Fruit fly (Drosophila melanogaster) whole organism: ENCODE data around the gene ClC-c.

Experiments used
- CG8478 ChIP-seq: fragments of >200 bp; optimal IDR thresholded peaks from 2 replicates; lab custom pipeline; 2018; ENCODE audit warnings: inconsistent platforms
- Dll ChIP-seq: fragments of >200 bp; optimal IDR thresholded peaks from 2 replicates; lab custom pipeline; 2017
- EcR ChIP-seq, 2 experiments: fragments of >200 bp; optimal IDR thresholded peaks; 2 replicates each; lab custom pipeline; 2017; ENCODE audit warnings: missing biosample characterization in 2 of 2, missing genetic modification characterization in 2 of 2, missing genetic modification reagents in 2 of 2
- pan ChIP-seq: fragments of >200 bp; optimal IDR thresholded peaks from 2 replicates; lab custom pipeline; 2017
- psq ChIP-seq: fragments of >200 bp; optimal IDR thresholded peaks from 2 replicates; lab custom pipeline; 2017
- usp ChIP-seq: fragments of >200 bp; optimal IDR thresholded peaks from 2 replicates; lab custom pipeline; 2017; ENCODE audit warnings: missing biosample characterization, missing genetic modification characterization, mixed read lengths

ClC-c gene

dm6 chr3L:16048722-16049459 lies 41.4 kb upstream of the ClC-c start:
- TF ChIP-seq CG8478 (lab: Kevin White, UChicago) (no peak), Dll (lab: Kevin White, UChicago) (no peak), usp (GFP tag; lab: Kevin White, UChicago) (no peak), EcR (GFP tag; optimal IDR thresholded peaks at IDR 0.05; lab: Kevin White, UChicago) (no peak), psq (lab: Kevin White, UChicago) (no peak), pan (no peak)

DNA sequence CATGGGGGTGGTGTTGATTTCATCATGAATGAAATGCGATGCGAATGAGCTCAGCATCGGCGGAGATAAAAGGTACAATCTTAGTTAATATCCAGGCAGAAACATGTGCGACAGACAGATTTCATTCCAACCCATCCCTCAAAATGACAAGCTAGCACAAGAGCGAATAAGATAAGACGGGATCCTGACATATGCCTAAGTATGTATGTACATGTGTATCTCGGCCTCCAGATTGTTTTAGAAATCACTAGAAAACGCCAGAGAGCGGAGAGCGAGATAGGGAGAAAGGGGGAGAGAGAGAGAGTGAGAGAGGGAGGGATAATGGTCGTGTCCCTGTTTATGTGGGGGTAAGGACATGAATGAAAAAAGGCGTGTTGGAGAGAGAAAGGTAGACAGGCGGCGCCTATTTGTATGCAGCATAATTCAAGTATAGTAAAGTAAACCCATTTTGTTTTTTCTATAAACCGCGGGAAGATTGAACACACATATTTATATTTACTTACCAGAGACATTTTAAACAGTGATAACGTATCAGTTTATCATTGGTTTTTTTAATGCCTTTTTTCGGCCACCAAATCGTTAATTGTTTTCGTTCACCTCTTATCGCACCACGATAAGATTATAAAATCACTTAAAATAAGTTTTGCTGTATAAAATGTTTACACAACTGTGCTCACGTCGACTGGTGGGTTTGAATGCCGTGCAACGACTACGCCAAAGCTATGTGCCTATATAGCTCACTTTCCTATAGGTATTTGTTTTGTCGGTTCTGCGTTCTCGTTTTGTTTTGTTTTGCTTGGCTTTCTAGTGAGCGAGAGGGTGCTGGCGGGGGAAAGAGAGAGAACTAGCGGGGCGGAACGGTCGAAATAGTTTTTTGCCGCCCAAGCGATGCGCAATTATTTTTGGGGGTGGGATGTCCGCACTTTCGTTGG lies 40.0 kb upstream of the ClC-c start:
- no peak for TF ChIP-seq EcR (GFP tag; optimal IDR thresholded peaks at IDR 0.05; lab: Kevin White, UChicago)
- TF ChIP-seq usp (GFP tag; lab: Kevin White, UChicago): no peak
- TF ChIP-seq pan: no peak
- TF ChIP-seq CG8478 (lab: Kevin White, UChicago): no peak
- no peak for TF ChIP-seq psq (lab: Kevin White, UChicago)
- TF ChIP-seq Dll (lab: Kevin White, UChicago): no peak

- TF ChIP-seq Dll (lab: Kevin White, UChicago) (no peak), usp (GFP tag; lab: Kevin White, UChicago) (no peak), EcR (GFP tag; optimal IDR thresholded peaks at IDR 0.05; lab: Kevin White, UChicago) (no peak), CG8478 (lab: Kevin White, UChicago) (no peak), psq (lab: Kevin White, UChicago) (no peak), pan (no peak)
Measured at dm6 chr3L:16050887-16051258, 39.4 kb upstream of the ClC-c start, which contains the start of gene Diap1. Gene Diap1, minus strand, starts transcription at chr3L:16051034.

DNA sequence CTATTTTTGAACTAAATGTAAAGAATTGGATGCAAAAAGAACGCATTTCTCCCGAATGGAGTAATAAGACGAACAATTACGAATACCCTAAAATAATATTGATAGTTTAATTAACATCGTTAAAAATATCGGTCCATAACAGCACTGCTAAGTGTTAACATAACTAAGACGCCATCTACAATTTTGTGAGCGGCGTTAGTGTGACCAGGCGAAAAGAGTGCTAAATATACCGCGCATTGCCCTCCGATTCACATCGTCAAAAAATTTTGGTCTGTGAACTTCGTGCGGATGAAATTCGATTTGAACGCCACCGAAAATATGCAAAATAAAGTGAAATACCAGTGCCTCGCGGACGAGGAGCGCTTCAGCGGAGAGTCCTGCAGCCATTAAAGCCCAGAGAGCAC lies 38.5 kb upstream of the ClC-c start, which contains the start of gene Mbs:
Gene Mbs (plus strand): TSS at position 241 of the 404 bp plus-strand sequence.
- TF ChIP-seq pan: no peak
- no peak for TF ChIP-seq EcR (GFP tag; optimal IDR thresholded peaks at IDR 0.05; lab: Kevin White, UChicago)
- TF ChIP-seq CG8478 (lab: Kevin White, UChicago): no peak
- TF ChIP-seq Dll (lab: Kevin White, UChicago): no peak
- TF ChIP-seq psq (lab: Kevin White, UChicago): no peak
- TF ChIP-seq usp (GFP tag; lab: Kevin White, UChicago): no peak

DNA sequence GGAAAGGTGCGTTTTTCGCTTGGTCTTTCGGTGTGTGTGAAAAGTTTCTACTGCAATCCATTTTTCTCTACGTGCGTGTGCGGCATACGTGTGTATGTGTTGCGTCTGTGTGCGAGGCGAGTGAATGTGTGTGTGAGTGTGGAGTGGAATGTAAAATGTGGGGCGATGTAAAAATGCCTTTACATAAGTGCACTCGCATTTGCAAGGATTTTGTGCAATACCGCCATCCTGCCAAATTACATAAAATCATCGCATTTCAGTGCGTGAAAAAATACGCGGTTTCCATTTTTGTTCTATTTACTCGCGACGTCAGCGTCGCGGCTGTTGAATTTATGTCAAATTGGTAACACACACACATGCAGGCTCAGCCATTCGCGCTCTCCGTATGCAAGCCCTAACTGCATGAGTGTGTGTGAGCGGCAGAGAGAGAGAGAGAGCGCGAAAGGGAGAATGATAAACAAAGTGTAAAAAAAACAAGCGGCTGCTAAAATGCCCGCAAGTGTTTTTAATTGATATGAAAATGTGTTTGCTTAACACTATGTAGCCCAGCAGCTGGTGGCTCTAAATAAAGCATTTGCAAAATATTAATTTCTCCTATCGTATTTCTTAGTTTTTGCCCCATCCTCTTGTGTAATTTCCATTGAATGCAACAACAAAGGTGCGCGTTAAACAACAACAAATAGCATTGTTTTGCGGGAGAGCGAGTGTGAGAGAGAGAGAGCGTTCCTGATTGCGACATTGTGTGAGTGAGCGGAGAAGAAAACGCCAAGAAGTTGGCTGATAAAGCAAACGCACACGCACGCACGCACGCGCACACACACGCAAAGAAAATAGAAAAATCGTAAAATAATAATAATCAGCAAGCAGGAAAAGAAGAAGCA lies 37.9 kb upstream of the ClC-c start:
- TF ChIP-seq EcR (GFP tag; optimal IDR thresholded peaks at IDR 0.05; lab: Kevin White, UChicago) (no peak), Dll (lab: Kevin White, UChicago) (peak; percentile 84), pan (peak; percentile 66), CG8478 (lab: Kevin White, UChicago) (peak; percentile 99), psq (lab: Kevin White, UChicago) (no peak), usp (GFP tag; lab: Kevin White, UChicago) (no peak)

DNA sequence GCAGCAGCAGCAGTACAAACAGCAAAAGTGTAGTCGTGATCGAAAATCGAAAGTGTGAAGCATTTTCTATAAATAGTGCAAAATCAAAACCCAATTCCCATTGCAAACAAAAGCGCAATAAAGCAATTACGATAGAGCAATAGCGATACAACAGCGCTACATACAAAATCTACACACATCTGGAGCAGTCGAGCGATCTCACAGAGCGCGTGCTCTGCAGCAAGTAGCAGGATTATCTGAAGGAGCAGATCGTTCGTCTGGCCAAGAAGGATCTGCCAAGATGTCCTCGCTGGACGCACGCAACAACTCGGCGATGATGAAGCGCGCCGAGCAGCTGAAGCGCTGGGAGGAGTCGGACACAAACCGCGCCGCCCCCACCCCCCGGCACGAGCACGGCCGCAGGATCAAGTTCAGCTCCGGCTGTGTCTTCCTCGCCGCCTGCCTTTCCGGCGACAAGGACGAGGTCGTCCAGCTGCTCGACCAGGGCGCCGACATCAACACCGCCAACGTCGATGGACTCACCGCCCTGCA lies 37.2 kb upstream of the ClC-c start:
- no peak for TF ChIP-seq pan
- TF ChIP-seq EcR (GFP tag; optimal IDR thresholded peaks at IDR 0.05; lab: Kevin White, UChicago): no peak
- no peak for TF ChIP-seq CG8478 (lab: Kevin White, UChicago)
- TF ChIP-seq usp (GFP tag; lab: Kevin White, UChicago): no peak
- no peak for TF ChIP-seq psq (lab: Kevin White, UChicago)
- no peak for TF ChIP-seq Dll (lab: Kevin White, UChicago)

DNA sequence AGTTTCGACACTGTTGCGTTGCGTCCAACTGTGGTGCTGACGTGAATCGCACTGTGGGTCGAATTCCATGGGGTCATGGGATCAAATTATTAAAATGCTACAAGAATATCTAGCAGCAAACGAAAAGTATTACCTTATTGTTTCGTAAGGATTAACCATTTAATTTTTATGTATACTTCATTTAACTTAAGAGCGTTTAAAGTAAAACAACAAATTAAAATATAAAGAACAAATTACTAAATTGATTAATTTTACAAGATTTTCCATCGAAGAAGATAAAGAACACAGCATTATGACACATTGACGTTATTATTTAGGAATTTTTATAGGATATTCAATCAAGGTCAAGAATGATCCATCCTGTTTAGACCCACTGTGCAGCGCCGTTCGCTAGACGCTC lies 36.2 kb upstream of the ClC-c start:
- no peak for TF ChIP-seq pan
- no peak for TF ChIP-seq psq (lab: Kevin White, UChicago)
- no peak for TF ChIP-seq usp (GFP tag; lab: Kevin White, UChicago)
- TF ChIP-seq EcR (GFP tag; optimal IDR thresholded peaks at IDR 0.05; lab: Kevin White, UChicago): no peak
- no peak for TF ChIP-seq CG8478 (lab: Kevin White, UChicago)

DNA sequence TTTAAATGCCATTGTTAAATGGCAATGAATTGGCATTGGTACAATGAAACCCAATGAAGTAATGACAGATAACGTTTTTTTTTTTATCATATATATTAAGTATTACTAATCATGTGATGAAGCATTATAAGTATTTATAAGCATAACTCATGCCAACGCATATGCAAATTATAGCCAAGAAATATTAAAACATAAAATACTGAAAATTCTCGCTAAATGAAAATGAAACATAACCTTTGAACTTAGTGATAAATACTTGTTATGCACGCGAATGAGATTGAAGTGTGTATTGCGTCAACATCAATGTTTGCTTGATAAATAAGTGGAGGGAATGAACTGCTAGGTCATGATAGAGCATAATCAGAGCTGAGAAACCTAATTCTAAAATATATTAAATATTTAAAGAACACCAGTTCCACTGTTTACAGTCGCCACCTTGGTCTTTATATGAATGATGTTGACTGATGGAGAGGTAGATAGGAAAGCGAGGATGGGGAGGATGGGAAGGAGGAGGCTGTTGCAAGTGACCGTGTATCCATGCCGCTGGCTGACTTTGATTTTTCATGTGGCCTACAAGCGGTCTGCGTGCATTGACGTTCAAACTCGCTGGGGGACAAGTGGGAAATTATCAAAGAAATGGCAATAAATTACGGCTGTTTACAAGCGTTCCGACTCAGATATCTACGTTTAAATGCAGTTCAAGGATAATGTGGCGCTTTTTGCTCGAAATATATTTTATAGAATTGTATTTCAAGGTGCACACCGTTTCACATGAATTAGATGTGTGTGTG lies 34.0 kb upstream of the ClC-c start:
- TF ChIP-seq EcR (GFP tag; optimal IDR thresholded peaks at IDR 0.05; lab: Kevin White, UChicago) (no peak), usp (GFP tag; lab: Kevin White, UChicago) (no peak), pan (no peak), psq (lab: Kevin White, UChicago) (no peak), Dll (lab: Kevin White, UChicago) (no peak), CG8478 (lab: Kevin White, UChicago) (no peak)

- TF ChIP-seq EcR (GFP tag; optimal IDR thresholded peaks at IDR 0.05; lab: Kevin White, UChicago) (no peak), psq (lab: Kevin White, UChicago) (no peak), usp (GFP tag; lab: Kevin White, UChicago) (no peak)
Measured at dm6 chr3L:16060806-16061600, 29.3 kb upstream of the ClC-c start.
